Fruit fly (Drosophila melanogaster): ENCODE data around the gene CG12992.

The CG12992 gene

DNA sequence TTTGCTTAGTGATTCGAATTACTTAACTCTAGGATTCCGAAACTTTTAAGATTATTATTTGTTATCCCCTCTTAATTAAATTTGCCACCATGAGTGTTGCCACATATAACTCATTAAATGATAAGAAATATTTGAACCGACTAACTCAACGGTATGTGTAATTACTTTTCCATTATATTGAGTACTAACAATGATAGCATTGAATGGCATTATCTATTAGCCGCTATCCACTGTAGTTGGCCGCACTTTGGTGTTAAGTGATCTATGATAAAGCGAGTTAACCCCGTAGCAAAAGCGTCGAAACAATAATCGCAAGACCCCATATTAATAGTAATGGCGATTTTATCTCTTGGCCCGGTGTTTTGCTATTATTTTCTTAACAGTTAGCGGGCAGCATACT, 7.7 kb upstream of the CG12992 start:
- TF ChIP-seq CG8159 (tag; optimal IDR thresholded peaks at IDR 0.05) (no peak), fd96Ca (GFP tag; IDR thresholded peaks at IDR 0.05) (no peak), rn (GFP tag; IDR thresholded peaks at IDR 0.05) (no peak), CG10348 (GFP tag; IDR thresholded peaks at IDR 0.05) (no peak), CG34367 (tag; optimal IDR thresholded peaks at IDR 0.05) (no peak), CG9948 (tag; optimal IDR thresholded peaks at IDR 0.05) (no peak), CG15710 (tag; optimal IDR thresholded peaks at IDR 0.05) (no peak), Snoo (tag; optimal IDR thresholded peaks at IDR 0.05) (no peak)

DNA sequence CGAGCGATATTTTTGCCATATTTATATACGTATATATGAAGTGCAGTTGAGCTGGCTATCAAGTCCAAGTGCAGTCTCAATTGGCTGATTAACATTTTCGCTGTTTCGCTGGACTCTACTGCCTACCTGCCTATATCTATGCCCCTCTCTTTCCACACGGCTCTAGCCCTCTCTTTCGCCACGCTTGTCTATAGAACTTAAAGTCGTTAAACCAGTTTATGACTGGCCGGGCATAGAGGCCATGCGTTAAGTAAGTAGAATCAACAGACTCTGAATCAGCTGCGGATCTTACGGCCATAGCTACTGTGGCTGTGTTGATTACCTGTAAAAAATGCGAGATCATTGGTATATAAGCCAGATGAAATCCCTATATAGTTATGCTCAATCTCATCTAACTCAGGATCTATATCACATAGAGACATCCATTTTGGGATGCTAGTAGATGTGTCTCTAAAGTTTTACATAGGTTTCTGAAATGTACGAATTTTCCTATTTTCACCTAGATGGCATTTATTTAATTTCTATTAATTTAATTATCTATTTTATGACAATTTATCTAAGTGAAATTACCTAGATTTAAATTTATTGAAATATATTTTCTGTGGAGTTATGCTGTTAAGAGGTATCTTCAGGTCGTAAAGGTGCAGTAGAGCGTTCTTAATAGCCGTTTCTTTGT, 6.9 kb upstream of the CG12992 start:
- no peak for TF ChIP-seq CG10348 (GFP tag; IDR thresholded peaks at IDR 0.05)
- TF ChIP-seq CG8301 (tag; optimal IDR thresholded peaks at IDR 0.05): peak; percentile 42
- no peak for TF ChIP-seq fd96Ca (GFP tag; IDR thresholded peaks at IDR 0.05)
- TF ChIP-seq D1 (tag; optimal IDR thresholded peaks at IDR 0.05): peak; percentile 3
- no peak for TF ChIP-seq rn (GFP tag; IDR thresholded peaks at IDR 0.05)
- no peak for TF ChIP-seq Ets98B (GFP tag; IDR thresholded peaks at IDR 0.05)
- TF ChIP-seq CG34367 (tag; optimal IDR thresholded peaks at IDR 0.05): peak; percentile 11
- TF ChIP-seq CG12605 (GFP tag; IDR thresholded peaks at IDR 0.05): no peak
- peak; percentile 69 for TF ChIP-seq CG8159 (tag; optimal IDR thresholded peaks at IDR 0.05)
- no peak for TF ChIP-seq CG4496 (GFP tag; IDR thresholded peaks at IDR 0.05)
- no peak for TF ChIP-seq CG13204 (GFP tag; optimal IDR thresholded peaks at IDR 0.05)
- TF ChIP-seq Snoo (tag; optimal IDR thresholded peaks at IDR 0.05): peak; percentile 29
- peak; percentile 59 for TF ChIP-seq EcR (GFP tag; optimal IDR thresholded peaks at IDR 0.05)
- peak; percentile 45 for TF ChIP-seq CG17806 (tag; optimal IDR thresholded peaks at IDR 0.05)
- no peak for TF ChIP-seq CG32121 (GFP tag; IDR thresholded peaks at IDR 0.05)
- TF ChIP-seq gl (tag; optimal IDR thresholded peaks at IDR 0.05): no peak
- peak; percentile 42 for TF ChIP-seq Pif1B (GFP tag; optimal IDR thresholded peaks at IDR 0.05)
- TF ChIP-seq CG9948 (tag; optimal IDR thresholded peaks at IDR 0.05): peak; percentile 66
- TF ChIP-seq Pif1A (GFP tag; optimal IDR thresholded peaks at IDR 0.05): peak; percentile 27
- TF ChIP-seq CG15710 (tag; optimal IDR thresholded peaks at IDR 0.05): peak; percentile 57
- peak; percentile 73 for TF ChIP-seq CG14655 (GFP tag; optimal IDR thresholded peaks at IDR 0.05)

dm6 chrX:17582650-17583049, 6.0 kb upstream of the CG12992 start:
- no peak for TF ChIP-seq D1 (tag; optimal IDR thresholded peaks at IDR 0.05)
- TF ChIP-seq CG15710 (tag; optimal IDR thresholded peaks at IDR 0.05): no peak
- no peak for TF ChIP-seq CG17806 (tag; optimal IDR thresholded peaks at IDR 0.05)
- no peak for TF ChIP-seq gl (tag; optimal IDR thresholded peaks at IDR 0.05)
- TF ChIP-seq CG32121 (GFP tag; IDR thresholded peaks at IDR 0.05): no peak
- no peak for TF ChIP-seq CG8301 (tag; optimal IDR thresholded peaks at IDR 0.05)

- TF ChIP-seq CG8159 (tag; optimal IDR thresholded peaks at IDR 0.05) (no peak), D1 (tag; optimal IDR thresholded peaks at IDR 0.05) (no peak), Pif1A (GFP tag; optimal IDR thresholded peaks at IDR 0.05) (no peak), EcR (GFP tag; optimal IDR thresholded peaks at IDR 0.05) (no peak), CG12605 (GFP tag; IDR thresholded peaks at IDR 0.05) (no peak), CG13204 (GFP tag; optimal IDR thresholded peaks at IDR 0.05) (no peak), CG32121 (GFP tag; IDR thresholded peaks at IDR 0.05) (no peak)
Observed at dm6 chrX:17583706-17584105, 5.0 kb upstream of the CG12992 start.

DNA sequence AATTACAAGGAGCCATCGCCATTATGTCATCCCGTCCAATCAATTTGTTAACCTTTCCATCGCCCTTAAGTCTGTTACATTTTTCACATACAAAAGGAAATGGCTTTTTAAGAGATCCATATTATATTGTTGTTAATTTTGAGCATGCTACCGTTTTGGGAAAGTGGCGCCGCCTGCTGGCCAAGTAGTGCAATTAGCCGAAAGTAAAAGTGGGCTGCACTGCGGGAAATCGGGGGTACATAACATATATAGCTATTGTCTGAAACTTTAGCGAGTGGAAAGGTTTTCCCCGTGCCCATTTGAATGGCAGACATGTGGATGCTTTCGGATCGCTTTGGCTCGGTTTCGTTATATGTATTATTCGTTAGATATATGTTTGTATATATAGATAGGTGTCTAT, 2.8 kb upstream of the CG12992 start:
- TF ChIP-seq CG10348 (GFP tag; IDR thresholded peaks at IDR 0.05): no peak
- no peak for TF ChIP-seq CG17806 (tag; optimal IDR thresholded peaks at IDR 0.05)
- TF ChIP-seq Snoo (tag; optimal IDR thresholded peaks at IDR 0.05): no peak
- no peak for TF ChIP-seq CG32121 (GFP tag; IDR thresholded peaks at IDR 0.05)
- TF ChIP-seq CG8301 (tag; optimal IDR thresholded peaks at IDR 0.05): no peak
- TF ChIP-seq rn (GFP tag; IDR thresholded peaks at IDR 0.05): no peak
- TF ChIP-seq CG15710 (tag; optimal IDR thresholded peaks at IDR 0.05): no peak
- no peak for TF ChIP-seq fd96Ca (GFP tag; IDR thresholded peaks at IDR 0.05)
- TF ChIP-seq CG9948 (tag; optimal IDR thresholded peaks at IDR 0.05): no peak
- no peak for TF ChIP-seq CG13204 (GFP tag; optimal IDR thresholded peaks at IDR 0.05)

dm6 chrX:17588134-17588533, 531 bp upstream of the CG12992 start:
- TF ChIP-seq CG34367 (tag; optimal IDR thresholded peaks at IDR 0.05) (peak; percentile 1), CG32121 (GFP tag; IDR thresholded peaks at IDR 0.05) (no peak), CG8301 (tag; optimal IDR thresholded peaks at IDR 0.05) (peak; percentile 19), CG17806 (tag; optimal IDR thresholded peaks at IDR 0.05) (peak; percentile 33), CG9948 (tag; optimal IDR thresholded peaks at IDR 0.05) (peak; percentile 28), CG15710 (tag; optimal IDR thresholded peaks at IDR 0.05) (peak; percentile 25), Pif1B (GFP tag; optimal IDR thresholded peaks at IDR 0.05) (no peak), CG14655 (GFP tag; optimal IDR thresholded peaks at IDR 0.05) (peak; percentile 28)

DNA sequence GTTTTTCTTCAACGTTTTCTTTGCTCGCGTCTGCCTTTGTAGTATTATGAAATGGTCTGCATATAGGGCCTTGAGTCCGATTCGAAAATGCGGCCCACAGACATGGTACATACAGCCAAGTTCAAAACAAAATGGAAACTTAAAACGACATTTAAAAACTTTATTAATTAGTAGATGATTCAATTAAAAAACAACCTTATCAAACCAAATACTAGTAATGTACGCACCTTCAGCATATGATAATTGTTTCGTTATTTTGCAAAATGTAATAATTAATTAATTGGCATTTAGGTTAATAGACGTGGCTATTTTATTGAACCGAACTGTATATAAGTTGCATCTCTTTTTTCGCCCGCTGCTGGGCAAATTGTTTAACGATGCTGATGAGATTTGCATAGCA, 6.1 kb downstream of the CG12992 start:
- 0 out of 2 replicates have a peak, but pooled peaks have one; percentile 19 for TF ChIP-seq CG32121 (GFP tag; IDR thresholded peaks at IDR 0.05)
- peak; percentile 15 for TF ChIP-seq CG34367 (tag; optimal IDR thresholded peaks at IDR 0.05)
- no peak for TF ChIP-seq CG4496 (GFP tag; IDR thresholded peaks at IDR 0.05)
- TF ChIP-seq Pif1A (GFP tag; optimal IDR thresholded peaks at IDR 0.05): no peak
- TF ChIP-seq CG8159 (tag; optimal IDR thresholded peaks at IDR 0.05): peak; percentile 42
- peak; percentile 19 for TF ChIP-seq CG15710 (tag; optimal IDR thresholded peaks at IDR 0.05)
- TF ChIP-seq CG10348 (GFP tag; IDR thresholded peaks at IDR 0.05): no peak
- TF ChIP-seq CG9948 (tag; optimal IDR thresholded peaks at IDR 0.05): peak; percentile 23
- TF ChIP-seq rn (GFP tag; IDR thresholded peaks at IDR 0.05): no peak
- no peak for TF ChIP-seq fd96Ca (GFP tag; IDR thresholded peaks at IDR 0.05)
- peak; percentile 10 for TF ChIP-seq CG14655 (GFP tag; optimal IDR thresholded peaks at IDR 0.05)
- TF ChIP-seq D1 (tag; optimal IDR thresholded peaks at IDR 0.05): no peak
- TF ChIP-seq gl (tag; optimal IDR thresholded peaks at IDR 0.05): no peak
- TF ChIP-seq Snoo (tag; optimal IDR thresholded peaks at IDR 0.05): no peak
- TF ChIP-seq CG13204 (GFP tag; optimal IDR thresholded peaks at IDR 0.05): no peak
- TF ChIP-seq CG12605 (GFP tag; IDR thresholded peaks at IDR 0.05): no peak
- TF ChIP-seq Pif1B (GFP tag; optimal IDR thresholded peaks at IDR 0.05): no peak

All from whole organism, pupa.